Fruit fly (Drosophila melanogaster): ENCODE results near the gene CG6576.

Gene CG6576

dm6 chr3L:8751262-8751661 is 4.5 kb upstream of the CG6576 start (continued):
- TF ChIP-seq CG32006 (GFP tag; optimal IDR thresholded peaks at IDR 0.05) (peak; percentile 70), Met (GFP tag; optimal IDR thresholded peaks at IDR 0.05) (no peak), Sox15 (GFP tag; optimal IDR thresholded peaks at IDR 0.05) (peak; percentile 4), Sox102F (GFP tag; optimal IDR thresholded peaks at IDR 0.05) (no peak), spab (GFP tag; optimal IDR thresholded peaks at IDR 0.05) (no peak), CG6854 (GFP tag; optimal IDR thresholded peaks at IDR 0.05) (no peak), CG16779 (tag; optimal IDR thresholded peaks at IDR 0.05) (no peak)

- TF ChIP-seq Sox15 (GFP tag; optimal IDR thresholded peaks at IDR 0.05) (no peak), CG6276 (GFP tag; optimal IDR thresholded peaks at IDR 0.05) (peak; percentile 29), Sox14 (GFP tag; optimal IDR thresholded peaks at IDR 0.05) (no peak), salr (GFP tag; optimal IDR thresholded peaks at IDR 0.05) (no peak), Lpt (GFP tag; optimal IDR thresholded peaks at IDR 0.05) (no peak), esn (GFP tag; optimal IDR thresholded peaks at IDR 0.05) (no peak), CG9139 (GFP tag; optimal IDR thresholded peaks at IDR 0.05) (no peak), CG15336 (GFP tag; IDR thresholded peaks at IDR 0.05) (peak; percentile 59), CG11902 (GFP tag; optimal IDR thresholded peaks at IDR 0.05) (no peak), fd85E (GFP tag; optimal IDR thresholded peaks at IDR 0.05) (no peak), cyc (GFP tag; optimal IDR thresholded peaks at IDR 0.05) (no peak), Hr38 (GFP tag; optimal IDR thresholded peaks at IDR 0.05) (no peak), CG6792 (GFP tag; optimal IDR thresholded peaks at IDR 0.05) (no peak), Met (GFP tag; optimal IDR thresholded peaks at IDR 0.05) (no peak), OdsH (GFP tag; optimal IDR thresholded peaks at IDR 0.05) (no peak), CG8119 (GFP tag; IDR thresholded peaks at IDR 0.05) (peak; percentile 49; the same call in 1 of the 3 replicates), CG16779 (tag; optimal IDR thresholded peaks at IDR 0.05) (peak; percentile 13), net (GFP tag; optimal IDR thresholded peaks at IDR 0.05) (no peak), CG11762 (GFP tag; optimal IDR thresholded peaks at IDR 0.05; ENCODE audit: insufficient read depth) (no peak), topi (GFP tag; optimal IDR thresholded peaks at IDR 0.05) (no peak), fkh (GFP tag; optimal IDR thresholded peaks at IDR 0.05) (no peak), Eip75B (GFP tag; optimal IDR thresholded peaks at IDR 0.05) (no peak), Gug (GFP tag; IDR thresholded peaks at IDR 0.05) (no peak), CG7368 (GFP tag; optimal IDR thresholded peaks at IDR 0.05) (no peak), lz (GFP tag; optimal IDR thresholded peaks at IDR 0.05) (no peak), CG4318 (GFP tag; optimal IDR thresholded peaks at IDR 0.05) (no peak), achi (GFP tag; optimal IDR thresholded peaks at IDR 0.05) (no peak), CG6163 (GFP tag; IDR thresholded peaks at IDR 0.05) (0 out of 3 replicates have a peak, but pooled peaks have one; percentile 9), CG8632 (GFP tag; optimal IDR thresholded peaks at IDR 0.05) (no peak), dsx (GFP tag; optimal IDR thresholded peaks at IDR 0.05; ENCODE audit: poor library complexity, severe bottlenecking) (no peak), Hr39 (GFP tag; optimal IDR thresholded peaks at IDR 0.05) (no peak), ss (GFP tag; optimal IDR thresholded peaks at IDR 0.05) (no peak), pdm3 (GFP tag; optimal IDR thresholded peaks at IDR 0.05) (no peak), acj6 (GFP tag; optimal IDR thresholded peaks at IDR 0.05) (no peak), CG6808 (GFP tag; optimal IDR thresholded peaks at IDR 0.05) (no peak), Eip78C (GFP tag) (peak; percentile 50)
These were observed 2.2 kb upstream of the CG6576 start, which contains the start of gene Fhos for dm6 chr3L:8753592-8753991. Gene Fhos, plus strand, starts transcription at chr3L:8753619.

- TF ChIP-seq CG34406 (GFP tag; optimal IDR thresholded peaks at IDR 0.05) (peak; percentile 59), dac (GFP tag; optimal IDR thresholded peaks at IDR 0.05) (no peak), CG11902 (GFP tag; optimal IDR thresholded peaks at IDR 0.05) (peak; percentile 37), Met (GFP tag; optimal IDR thresholded peaks at IDR 0.05) (peak; percentile 67), lz (GFP tag; optimal IDR thresholded peaks at IDR 0.05) (peak; percentile 42), Gug (GFP tag; IDR thresholded peaks at IDR 0.05) (no peak), CG16779 (tag; optimal IDR thresholded peaks at IDR 0.05) (no peak), CG3919 (GFP tag; optimal IDR thresholded peaks at IDR 0.05) (no peak), CG7368 (GFP tag; optimal IDR thresholded peaks at IDR 0.05) (no peak), CG1621 (tag; optimal IDR thresholded peaks at IDR 0.05) (no peak), Eip78C (GFP tag) (no peak), fd85E (GFP tag; optimal IDR thresholded peaks at IDR 0.05) (no peak), Hr4 (GFP tag; optimal IDR thresholded peaks at IDR 0.05) (peak; percentile 40), CG15336 (GFP tag; IDR thresholded peaks at IDR 0.05) (peak; percentile 20; the same call in 1 of the 2 replicates), achi (GFP tag; optimal IDR thresholded peaks at IDR 0.05) (peak; percentile 58), fkh (GFP tag; optimal IDR thresholded peaks at IDR 0.05) (no peak), esn (GFP tag; optimal IDR thresholded peaks at IDR 0.05) (no peak), Ets21C (GFP tag; optimal IDR thresholded peaks at IDR 0.05) (no peak), CG32006 (GFP tag; optimal IDR thresholded peaks at IDR 0.05) (peak; percentile 48), ss (GFP tag; optimal IDR thresholded peaks at IDR 0.05) (no peak), eg (GFP tag; IDR thresholded peaks at IDR 0.05) (peak; percentile 53; the same call in 2 of the 3 replicates), CG6276 (GFP tag; optimal IDR thresholded peaks at IDR 0.05) (peak; percentile 20), CG3032 (tag; optimal IDR thresholded peaks at IDR 0.05) (no peak)
These were observed 7.3 kb downstream of the CG6576 start for dm6 chr3L:8763037-8763454.
